Fruit fly (Drosophila melanogaster): Measurements from ENCODE around the gene Anp.

DNA sequence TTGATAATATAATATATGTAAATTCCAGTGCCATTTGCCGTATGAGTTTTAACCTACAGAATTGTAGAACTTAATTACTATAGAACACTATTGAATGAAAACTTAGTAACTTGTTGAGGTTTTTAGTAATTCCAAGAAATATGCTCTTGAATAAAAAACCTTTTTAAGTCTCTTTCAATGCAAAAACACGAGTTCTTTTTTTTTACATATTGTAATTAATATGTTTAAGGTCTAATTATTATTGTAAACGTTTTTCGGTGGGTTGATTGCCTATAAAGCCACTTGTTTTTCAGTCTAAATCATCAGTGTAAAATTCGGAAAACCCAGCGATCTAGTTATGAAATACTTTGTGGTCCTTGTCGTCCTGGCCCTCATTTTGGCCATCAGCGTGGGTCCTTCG, at the start of gene Anp:
- no peak for TF ChIP-seq CG8478 (optimal IDR thresholded peaks at IDR 0.05)
- TF ChIP-seq CTCF (optimal IDR thresholded peaks at IDR 0.05): no peak
